Worm (Caenorhabditis elegans) whole organism, L4 larva: ENCODE measurements around the gene his-5.

Source experiments
- T26A8.4 ChIP-seq: fragments of 200-800 bp; sonication (Bioruptor generic); IDR thresholded peaks from 2 replicates; pipeline ENCODE4 v1.3.6; 2022; ENCODE audit warnings: missing genetic modification characterization, missing compliant biosample characterization
- ama-1 ChIP-seq: fragments of 150-350 bp; optimal IDR thresholded peaks from 2 replicates; lab custom pipeline; 2014; ENCODE audit warnings: inconsistent platforms, mixed read lengths
- ceh-82 ChIP-seq: sonication (generic microtip); optimal IDR thresholded peaks from 2 replicates; lab custom pipeline; 2017; ENCODE audit warnings: missing biosample characterization, missing genetic modification characterization
- duxl-1 ChIP-seq: sonication (generic microtip); optimal IDR thresholded peaks from 2 replicates; lab custom pipeline; 2016; ENCODE audit warnings: mild to moderate bottlenecking, missing genetic modification characterization, moderate library complexity, missing compliant biosample characterization; ENCODE audit not compliant: poor library complexity
- egl-27 ChIP-seq: sonication (generic microtip); optimal IDR thresholded peaks from 3 replicates; lab custom pipeline; 2017; ENCODE audit warnings: missing biosample characterization, missing genetic modification reagents, missing genetic modification characterization
- fos-1 ChIP-seq: fragments of 150-350 bp; optimal IDR thresholded peaks from 2 replicates; lab custom pipeline; 2014; ENCODE audit warnings: missing biosample characterization, missing genetic modification characterization
- hlh-11 ChIP-seq: fragments of 200-800 bp; sonication (Bioruptor generic); optimal IDR thresholded peaks from 2 replicates; lab custom pipeline; 2018; ENCODE audit warnings: mild to moderate bottlenecking, missing genetic modification characterization, missing compliant biosample characterization
- hmg-1.1 ChIP-seq: fragments of 200-800 bp; sonication (Bioruptor generic); IDR thresholded peaks from 2 replicates; pipeline ENCODE4 v1.3.6; 2022; ENCODE audit warnings: missing genetic modification reagents, missing genetic modification characterization, missing compliant biosample characterization
- jun-1 ChIP-seq: fragments of 150-350 bp; optimal IDR thresholded peaks from 2 replicates; lab custom pipeline; 2014; ENCODE audit warnings: missing biosample characterization, missing genetic modification reagents, missing genetic modification characterization
- nhr-42 ChIP-seq: fragments of 200-800 bp; sonication (Bioruptor generic); IDR thresholded peaks from 2 replicates; pipeline ENCODE4 v1.3.6; 2022; ENCODE audit warnings: missing genetic modification characterization, missing compliant biosample characterization
- nhr-48 ChIP-seq: sonication (generic microtip); optimal IDR thresholded peaks from 2 replicates; lab custom pipeline; 2016; ENCODE audit warnings: mild to moderate bottlenecking, missing genetic modification characterization, missing compliant biosample characterization
- zag-1 ChIP-seq: fragments of 150-350 bp; optimal IDR thresholded peaks from 2 replicates; lab custom pipeline; 2014; ENCODE audit warnings: missing biosample characterization, missing genetic modification characterization

ce11 chrV:8495106-8495505 lies 39.9 kb upstream of the his-5 start:
- TF ChIP-seq nhr-42 (GFP tag; lab: Robert Waterston, UW) (no peak), zag-1 (tag; lab: Kevin White, UChicago) (no peak), fos-1 (tag; lab: Kevin White, UChicago) (no peak), duxl-1 (tag; lab: Kevin White, UChicago) (no peak), egl-27 (tag; lab: Kevin White, UChicago) (no peak), T26A8.4 (GFP tag; lab: Robert Waterston, UW) (no peak), hlh-11 (tag; lab: Kevin White, UChicago) (no peak), ceh-82 (tag; lab: Kevin White, UChicago) (no peak), jun-1 (tag; lab: Kevin White, UChicago) (no peak), hmg-1.1 (no peak), ama-1 (no peak), nhr-48 (tag; lab: Kevin White, UChicago) (no peak)
